ENCODE assay signal across 3 fruit fly cellular contexts in genomic region chrX:342422-343169, dm6.
TF ChIP-seq lines count a peak whose summit lies in the region.

No protein-coding gene starts in this region.

TF ChIP-seq in whole organism, embryonic, 481 proteins besides CTCF, POLR2A, EP300 and RAD21 (continued from another document and continues in another):
- TF ChIP-seq Hr51 (GFP tag; optimal IDR thresholded peaks at IDR 0.05; lab: Kevin White, UChicago) (peak in 1 of 2 experiments; percentile 77), Sox102F (GFP tag; optimal IDR thresholded peaks at IDR 0.05; lab: Kevin White, UChicago) (peak; percentile 60), CG2712 (tag; optimal IDR thresholded peaks at IDR 0.05; lab: Kevin White, UChicago) (peak; percentile 17), wdn (GFP tag; IDR thresholded peaks at IDR 0.05; lab: Robert Waterston, UW) (no peak), gcm (GFP tag; optimal IDR thresholded peaks at IDR 0.05; lab: Kevin White, UChicago) (no peak), chif (GFP tag; optimal IDR thresholded peaks at IDR 0.05; lab: Kevin White, UChicago) (no peak), CG16779 (GFP tag; IDR thresholded peaks at IDR 0.05; lab: Robert Waterston, UW) (no peak), CoRest (tag; optimal IDR thresholded peaks at IDR 0.05; lab: Kevin White, UChicago) (no peak), Deaf1 (tag; optimal IDR thresholded peaks at IDR 0.05; lab: Kevin White, UChicago) (peak; percentile 67), inv (GFP tag; IDR thresholded peaks at IDR 0.05; lab: Robert Waterston, UW; ENCODE audit: partially characterized antibody) (no peak), sens-2 (GFP tag; IDR thresholded peaks at IDR 0.05; lab: Robert Waterston, UW) (no peak), rib (GFP tag; IDR thresholded peaks at IDR 0.05; lab: Robert Waterston, UW) (no peak), CG15269 (tag; optimal IDR thresholded peaks at IDR 0.05; lab: Kevin White, UChicago) (peak; percentile 44), BtbVII (GFP tag; optimal IDR thresholded peaks at IDR 0.05; lab: Kevin White, UChicago) (no peak), Drgx (GFP tag; IDR thresholded peaks at IDR 0.05; lab: Robert Waterston, UW) (peak; percentile 50; the same call in 1 of the 2 replicates), p53 (GFP tag; optimal IDR thresholded peaks at IDR 0.05; lab: Kevin White, UChicago) (no peak), CG11504 (tag; optimal IDR thresholded peaks at IDR 0.05; lab: Kevin White, UChicago) (peak; percentile 57), CG18262 (tag; optimal IDR thresholded peaks at IDR 0.05; lab: Kevin White, UChicago) (peak; percentile 14), CG7987 (GFP tag; optimal IDR thresholded peaks at IDR 0.05; lab: Kevin White, UChicago) (no peak), dysf (GFP tag; IDR thresholded peaks at IDR 0.05; lab: Robert Waterston, UW) (0 out of 3 replicates have a peak, but pooled peaks have one; percentile 36), Pdp1 (GFP tag; optimal IDR thresholded peaks at IDR 0.05; lab: Kevin White, UChicago) (no peak), CG31441 (GFP tag; IDR thresholded peaks at IDR 0.05; lab: Robert Waterston, UW) (no peak; the same call in 1 of the 2 replicates), Hmx (GFP tag; optimal IDR thresholded peaks at IDR 0.05; lab: Kevin White, UChicago) (no peak), Meics (GFP tag; optimal IDR thresholded peaks at IDR 0.05; lab: Kevin White, UChicago) (no peak), Side (GFP tag; optimal IDR thresholded peaks at IDR 0.05; lab: Kevin White, UChicago) (no peak), CG17359 (tag; optimal IDR thresholded peaks at IDR 0.05; lab: Kevin White, UChicago) (peak; percentile 15), CG8290 (GFP tag; optimal IDR thresholded peaks at IDR 0.05; lab: Kevin White, UChicago) (no peak), CG8290 (tag; optimal IDR thresholded peaks at IDR 0.05; lab: Kevin White, UChicago) (no peak), ken (GFP tag; IDR thresholded peaks at IDR 0.05; lab: Robert Waterston, UW) (no peak), gcm2 (GFP tag; optimal IDR thresholded peaks at IDR 0.05; lab: Kevin White, UChicago) (no peak), Ssrp (tag; optimal IDR thresholded peaks at IDR 0.05; lab: Kevin White, UChicago) (peak; percentile 7), pzg (GFP tag; optimal IDR thresholded peaks at IDR 0.05; lab: Kevin White, UChicago) (no peak), dmrt99B (tag; optimal IDR thresholded peaks at IDR 0.05; lab: Kevin White, UChicago) (peak; percentile 67), tx (GFP tag; optimal IDR thresholded peaks at IDR 0.05; lab: Kevin White, UChicago) (no peak), CG17328 (GFP tag; IDR thresholded peaks at IDR 0.05; lab: Robert Waterston, UW) (0 out of 2 replicates have a peak, but pooled peaks have one; percentile 18), Scr (GFP tag; IDR thresholded peaks at IDR 0.05; lab: Robert Waterston, UW; ENCODE audit: partially characterized antibody) (no peak), MTF-1 (GFP tag; optimal IDR thresholded peaks at IDR 0.05; lab: Kevin White, UChicago; ENCODE audit: borderline replicate concordance) (no peak), Atf6 (GFP tag; IDR thresholded peaks at IDR 0.05; lab: Robert Waterston, UW) (no peak), Xbp1 (GFP tag; optimal IDR thresholded peaks at IDR 0.05; lab: Kevin White, UChicago) (no peak), mirr (GFP tag; optimal IDR thresholded peaks at IDR 0.05; lab: Kevin White, UChicago) (no peak), Adf1 (GFP tag; IDR thresholded peaks at IDR 0.05; lab: Robert Waterston, UW) (peak; percentile 68), Ets65A (GFP tag; lab: Kevin White, UChicago) (no peak), bcd (GFP tag; optimal IDR thresholded peaks at IDR 0.05; lab: Kevin White, UChicago) (no peak), kay (GFP tag; optimal IDR thresholded peaks at IDR 0.05; lab: Kevin White, UChicago) (no peak), CG3726 (GFP tag; IDR thresholded peaks at IDR 0.05; lab: Robert Waterston, UW) (no peak)

TF ChIP-seq in whole organism, prepupa, 60 proteins besides CTCF, POLR2A, EP300 and RAD21 (continued from another document):
- peak; percentile 63 for TF ChIP-seq CG6792 (GFP tag; optimal IDR thresholded peaks at IDR 0.05; lab: Kevin White, UChicago)
- peak; percentile 36 for TF ChIP-seq CG16779 (tag; optimal IDR thresholded peaks at IDR 0.05; lab: Kevin White, UChicago)
- peak; percentile 30 for TF ChIP-seq lz (GFP tag; optimal IDR thresholded peaks at IDR 0.05; lab: Kevin White, UChicago)
- peak; percentile 32; the same call in 1 of the 3 replicates for TF ChIP-seq CG6163 (GFP tag; IDR thresholded peaks at IDR 0.05; lab: Robert Waterston, UW)
- TF ChIP-seq CG32006 (GFP tag; optimal IDR thresholded peaks at IDR 0.05; lab: Kevin White, UChicago), result peak; percentile 69
- TF ChIP-seq Eip78C (GFP tag; lab: Kevin White, UChicago), result peak; percentile 87
- peak; percentile 43 for TF ChIP-seq CG6808 (GFP tag; optimal IDR thresholded peaks at IDR 0.05; lab: Kevin White, UChicago)
- TF ChIP-seq svp (GFP tag; lab: Kevin White, UChicago), result peak; percentile 44
- TF ChIP-seq Blimp-1 (GFP tag; optimal IDR thresholded peaks at IDR 0.05; lab: Kevin White, UChicago), result peak; percentile 43
- TF ChIP-seq net (GFP tag; optimal IDR thresholded peaks at IDR 0.05; lab: Kevin White, UChicago), result peak; percentile 57
- TF ChIP-seq CG4318 (GFP tag; optimal IDR thresholded peaks at IDR 0.05; lab: Kevin White, UChicago), result no peak
- no peak for TF ChIP-seq Hr38 (GFP tag; optimal IDR thresholded peaks at IDR 0.05; lab: Kevin White, UChicago)
- TF ChIP-seq cyc (GFP tag; optimal IDR thresholded peaks at IDR 0.05; lab: Kevin White, UChicago), result peak; percentile 17
- TF ChIP-seq Hr39 (GFP tag; optimal IDR thresholded peaks at IDR 0.05; lab: Kevin White, UChicago), result no peak
- peak; percentile 58 for TF ChIP-seq Ets96B (tag; optimal IDR thresholded peaks at IDR 0.05; lab: Kevin White, UChicago)
- peak; percentile 46; the same call in 2 of the 3 replicates for TF ChIP-seq eg (GFP tag; IDR thresholded peaks at IDR 0.05; lab: Robert Waterston, UW)
- TF ChIP-seq Ets21C (GFP tag; optimal IDR thresholded peaks at IDR 0.05; lab: Kevin White, UChicago), result no peak
- TF ChIP-seq vri (GFP tag; optimal IDR thresholded peaks at IDR 0.05; lab: Kevin White, UChicago), result peak; percentile 1
- TF ChIP-seq CG11902 (GFP tag; optimal IDR thresholded peaks at IDR 0.05; lab: Kevin White, UChicago), result peak; percentile 1
- no peak for TF ChIP-seq fkh (GFP tag; optimal IDR thresholded peaks at IDR 0.05; lab: Kevin White, UChicago)
- TF ChIP-seq CG8319 (GFP tag; optimal IDR thresholded peaks at IDR 0.05; lab: Kevin White, UChicago), result peak; percentile 14
- peak; percentile 73 for TF ChIP-seq CG10631 (GFP tag; optimal IDR thresholded peaks at IDR 0.05; lab: Kevin White, UChicago)
- TF ChIP-seq CG34406 (GFP tag; optimal IDR thresholded peaks at IDR 0.05; lab: Kevin White, UChicago), result peak; percentile 76
- TF ChIP-seq CG11762 (GFP tag; optimal IDR thresholded peaks at IDR 0.05; lab: Kevin White, UChicago; ENCODE audit: insufficient read depth), result peak; percentile 43
- TF ChIP-seq Eip75B (GFP tag; optimal IDR thresholded peaks at IDR 0.05; lab: Kevin White, UChicago), result no peak
- no peak for TF ChIP-seq CG6854 (GFP tag; optimal IDR thresholded peaks at IDR 0.05; lab: Kevin White, UChicago)
- TF ChIP-seq achi (GFP tag; optimal IDR thresholded peaks at IDR 0.05; lab: Kevin White, UChicago), result peak; percentile 60
- peak in 1 of 2 experiments; percentile 45 for TF ChIP-seq salr (GFP tag; optimal IDR thresholded peaks at IDR 0.05; lab: Kevin White, UChicago)
- TF ChIP-seq Eip93F (GFP tag; optimal IDR thresholded peaks at IDR 0.05; lab: Kevin White, UChicago), result no peak
- peak; percentile 41 for TF ChIP-seq acj6 (GFP tag; optimal IDR thresholded peaks at IDR 0.05; lab: Kevin White, UChicago)
- TF ChIP-seq Sox15 (GFP tag; optimal IDR thresholded peaks at IDR 0.05; lab: Kevin White, UChicago), result peak; percentile 26
- TF ChIP-seq CG8119 (GFP tag; IDR thresholded peaks at IDR 0.05; lab: Robert Waterston, UW), result peak; percentile 70
- no peak for TF ChIP-seq CG31627 (GFP tag; optimal IDR thresholded peaks at IDR 0.05; lab: Kevin White, UChicago)
- peak; percentile 22 for TF ChIP-seq topi (GFP tag; optimal IDR thresholded peaks at IDR 0.05; lab: Kevin White, UChicago)
- TF ChIP-seq ss (GFP tag; optimal IDR thresholded peaks at IDR 0.05; lab: Kevin White, UChicago), result peak in 1 of 2 experiments; percentile 68
- TF ChIP-seq esn (GFP tag; optimal IDR thresholded peaks at IDR 0.05; lab: Kevin White, UChicago), result peak; percentile 48

TF ChIP-seq in whole organism, wandering third instar larva, 38 proteins besides CTCF, POLR2A, EP300 and RAD21 (continued from another document):
- no peak for TF ChIP-seq br (GFP tag; optimal IDR thresholded peaks at IDR 0.05; lab: Kevin White, UChicago)
- TF ChIP-seq CG32264 (GFP tag; optimal IDR thresholded peaks at IDR 0.05; lab: Kevin White, UChicago), result no peak
- TF ChIP-seq foxo (GFP tag; optimal IDR thresholded peaks at IDR 0.05; lab: Kevin White, UChicago), result peak in 1 of 2 experiments; percentile 49
- no peak for TF ChIP-seq Vsx2 (GFP tag; optimal IDR thresholded peaks at IDR 0.05; lab: Kevin White, UChicago; ENCODE audit: partially characterized antibody)
- peak; percentile 51 for TF ChIP-seq Sp1 (GFP tag; optimal IDR thresholded peaks at IDR 0.05; lab: Kevin White, UChicago)
- peak; percentile 46 for TF ChIP-seq psq (GFP tag; optimal IDR thresholded peaks at IDR 0.05; lab: Kevin White, UChicago)
